Worm (Caenorhabditis elegans): ENCODE results near the gene hgrs-1.

hgrs-1 gene

ce11 chrIV:8226474-8226873, 20.6 kb upstream of the hgrs-1 start:
- no peak for TF ChIP-seq unc-62 (GFP tag; optimal IDR thresholded peaks at IDR 0.05)

- no peak for TF ChIP-seq unc-62 (GFP tag; optimal IDR thresholded peaks at IDR 0.05)
These were observed 19.5 kb upstream of the hgrs-1 start, which contains the start of gene serp-1.2 for ce11 chrIV:8225357-8225756. Gene serp-1.2 (plus strand): TSS chrIV:8225674.

ce11 chrIV:8223055-8223454, 17.2 kb upstream of the hgrs-1 start:
- no peak for TF ChIP-seq unc-62 (GFP tag; optimal IDR thresholded peaks at IDR 0.05)

- TF ChIP-seq unc-62 (GFP tag; optimal IDR thresholded peaks at IDR 0.05): no peak
These were observed 16.1 kb upstream of the hgrs-1 start, which contains the start of gene gpx-6 for ce11 chrIV:8221946-8222345. Gene gpx-6 (plus strand): TSS chrIV:8222202.

- no peak for TF ChIP-seq unc-62 (GFP tag; optimal IDR thresholded peaks at IDR 0.05)
These were observed 14.1 kb upstream of the hgrs-1 start, which contains the start of gene ocr-2 for ce11 chrIV:8219987-8220386. Gene ocr-2 (minus strand): TSS chrIV:8220087.

- no peak for TF ChIP-seq unc-62 (GFP tag; optimal IDR thresholded peaks at IDR 0.05)
These were observed 5.9 kb upstream of the hgrs-1 start, which contains the start of gene C07G1.7 for ce11 chrIV:8211747-8212146. Gene C07G1.7 (minus strand): TSS chrIV:8211847.

ce11 chrIV:8210300-8210699, 4.5 kb upstream of the hgrs-1 start, which contains the start of gene C07G1.6:
Gene C07G1.6 (minus strand): TSS chrIV:8210400.
- no peak for TF ChIP-seq unc-62 (GFP tag; optimal IDR thresholded peaks at IDR 0.05)

- no peak for TF ChIP-seq unc-62 (GFP tag; optimal IDR thresholded peaks at IDR 0.05)
These were observed 3.0 kb upstream of the hgrs-1 start for ce11 chrIV:8208855-8209254.

- no peak for TF ChIP-seq unc-62 (GFP tag; optimal IDR thresholded peaks at IDR 0.05)
These were observed 466 bp upstream of the hgrs-1 start, which contains the start of gene svh-1 for ce11 chrIV:8206314-8206713. Gene svh-1 (plus strand): TSS chrIV:8206614.

- no peak for TF ChIP-seq unc-62 (GFP tag; optimal IDR thresholded peaks at IDR 0.05)
These were observed 2.3 kb downstream of the hgrs-1 start for ce11 chrIV:8203555-8203954.

- no peak for TF ChIP-seq unc-62 (GFP tag; optimal IDR thresholded peaks at IDR 0.05)
These were observed 4.7 kb downstream of the hgrs-1 start, which contains the start of gene glrx-22 for ce11 chrIV:8201133-8201532. Gene glrx-22 (minus strand): TSS chrIV:8201233.

ce11 chrIV:8199824-8200223, 6.0 kb downstream of the hgrs-1 start:
- no peak for TF ChIP-seq unc-62 (GFP tag; optimal IDR thresholded peaks at IDR 0.05)

ce11 chrIV:8199274-8199673, 6.6 kb downstream of the hgrs-1 start:
- TF ChIP-seq unc-62 (GFP tag; optimal IDR thresholded peaks at IDR 0.05): no peak

ce11 chrIV:8198851-8199250, 7.0 kb downstream of the hgrs-1 start, which contains the start of gene wsp-1:
Gene wsp-1 (minus strand): TSS chrIV:8198951.
- TF ChIP-seq unc-62 (GFP tag; optimal IDR thresholded peaks at IDR 0.05): no peak

ce11 chrIV:8192878-8193277, 13.0 kb downstream of the hgrs-1 start:
- TF ChIP-seq unc-62 (GFP tag; optimal IDR thresholded peaks at IDR 0.05): no peak

- TF ChIP-seq unc-62 (GFP tag; optimal IDR thresholded peaks at IDR 0.05): no peak
These were observed 16.2 kb downstream of the hgrs-1 start for ce11 chrIV:8189667-8190066.

ce11 chrIV:8188421-8189112, 17.3 kb downstream of the hgrs-1 start:
- no peak for TF ChIP-seq unc-62 (GFP tag; optimal IDR thresholded peaks at IDR 0.05)
